Worm (Caenorhabditis elegans): ENCODE measurements around the gene F16B12.6.

The F16B12.6 gene

ce11 chrX:14108245-14108644, 6.1 kb downstream of the F16B12.6 start, which contains the start of gene F16B12.7:
Gene F16B12.7, plus strand, starts transcription at chrX:14108545.
- no peak for TF ChIP-seq ceh-16 (tag; optimal IDR thresholded peaks at IDR 0.05)
- no peak for TF ChIP-seq sma-9 (GFP tag; optimal IDR thresholded peaks at IDR 0.05)
- no peak for TF ChIP-seq sma-9 (tag; optimal IDR thresholded peaks at IDR 0.05)
- TF ChIP-seq F13H6.1 (tag; optimal IDR thresholded peaks at IDR 0.05) = no peak
- no peak for TF ChIP-seq lin-11 (tag; optimal IDR thresholded peaks at IDR 0.05)
- TF ChIP-seq zag-1 (tag; optimal IDR thresholded peaks at IDR 0.05) = no peak
- no peak for TF ChIP-seq mdl-1 (tag; optimal IDR thresholded peaks at IDR 0.05)
- TF ChIP-seq elt-1 (tag; optimal IDR thresholded peaks at IDR 0.05) = no peak
- no peak for TF ChIP-seq Y55F3AM.14 (GFP tag; optimal IDR thresholded peaks at IDR 0.05)
- TF ChIP-seq unc-39 (tag; optimal IDR thresholded peaks at IDR 0.05) = no peak
- no peak for TF ChIP-seq mab-5 (tag; optimal IDR thresholded peaks at IDR 0.05)
- TF ChIP-seq ztf-4 (tag; optimal IDR thresholded peaks at IDR 0.05) = no peak
- TF ChIP-seq ztf-1 (GFP tag; conservative IDR thresholded peaks at IDR 0.05) = no peak
- TF ChIP-seq nhr-129 (tag; optimal IDR thresholded peaks at IDR 0.05) = no peak

- TF ChIP-seq aly-2 (tag; optimal IDR thresholded peaks at IDR 0.05) (no peak), ztf-1 (GFP tag; conservative IDR thresholded peaks at IDR 0.05) (no peak), elt-1 (tag; optimal IDR thresholded peaks at IDR 0.05) (no peak), nhr-12 (tag; optimal IDR thresholded peaks at IDR 0.05) (no peak), nhr-25 (tag; optimal IDR thresholded peaks at IDR 0.05) (no peak)
Measured at ce11 chrX:14113347-14113746, 11.2 kb downstream of the F16B12.6 start, which contains the start of gene nhr-281. Gene nhr-281, minus strand, starts transcription at chrX:14113447.

ce11 chrX:14115480-14116161, 13.5 kb downstream of the F16B12.6 start, which contains the start of gene F28H6.7:
Gene F28H6.7, plus strand, starts transcription at chrX:14116111.
- no peak for TF ChIP-seq blmp-1 (tag; optimal IDR thresholded peaks at IDR 0.05; ENCODE audit: insufficient read depth)
- peak; percentile 50 for TF ChIP-seq sma-3 (GFP tag; optimal IDR thresholded peaks at IDR 0.05)
- TF ChIP-seq mab-5 (tag; optimal IDR thresholded peaks at IDR 0.05) = no peak
- TF ChIP-seq nhr-25 (tag; optimal IDR thresholded peaks at IDR 0.05) = no peak
- TF ChIP-seq unc-39 (tag; optimal IDR thresholded peaks at IDR 0.05) = no peak
- TF ChIP-seq snpc-4 (tag; optimal IDR thresholded peaks at IDR 0.05) = no peak
- TF ChIP-seq dmd-4 (tag; optimal IDR thresholded peaks at IDR 0.05) = no peak
- TF ChIP-seq ama-1 (optimal IDR thresholded peaks at IDR 0.05) = no peak
- no peak for TF ChIP-seq nhr-23 (tag; optimal IDR thresholded peaks at IDR 0.05)
- TF ChIP-seq peb-1 (tag; optimal IDR thresholded peaks at IDR 0.05) = no peak
- no peak for TF ChIP-seq nhr-10 (tag; optimal IDR thresholded peaks at IDR 0.05)
- no peak for TF ChIP-seq unc-62 (GFP tag; optimal IDR thresholded peaks at IDR 0.05)
- TF ChIP-seq sma-9 (GFP tag; optimal IDR thresholded peaks at IDR 0.05) = peak; percentile 61
- TF ChIP-seq sma-9 (tag; optimal IDR thresholded peaks at IDR 0.05) = no peak
- no peak for TF ChIP-seq R02D3.7 (tag; optimal IDR thresholded peaks at IDR 0.05)
- TF ChIP-seq fos-1 (tag; optimal IDR thresholded peaks at IDR 0.05) = peak; percentile 57
- TF ChIP-seq nhr-11 (tag; optimal IDR thresholded peaks at IDR 0.05) = peak; percentile 25
- no peak for TF ChIP-seq ztf-4 (tag; optimal IDR thresholded peaks at IDR 0.05)
- TF ChIP-seq alr-1 (tag; optimal IDR thresholded peaks at IDR 0.05) = no peak
- TF ChIP-seq nhr-129 (tag; optimal IDR thresholded peaks at IDR 0.05) = peak; percentile 54
- TF ChIP-seq nhr-12 (tag; optimal IDR thresholded peaks at IDR 0.05) = no peak
- no peak for TF ChIP-seq aly-2 (tag; optimal IDR thresholded peaks at IDR 0.05)
- TF ChIP-seq unc-55 (GFP tag; optimal IDR thresholded peaks at IDR 0.05) = peak; percentile 20
- peak; percentile 29 for TF ChIP-seq lin-13 (GFP tag; optimal IDR thresholded peaks at IDR 0.05)
- TF ChIP-seq mdl-1 (tag; optimal IDR thresholded peaks at IDR 0.05) = no peak
- TF ChIP-seq skn-1 (tag; optimal IDR thresholded peaks at IDR 0.05) = no peak
- TF ChIP-seq zag-1 (tag; optimal IDR thresholded peaks at IDR 0.05) = no peak
- no peak for TF ChIP-seq ceh-16 (tag; optimal IDR thresholded peaks at IDR 0.05)
- TF ChIP-seq ceh-82 (tag; optimal IDR thresholded peaks at IDR 0.05) = no peak
- no peak for TF ChIP-seq elt-3 (tag; optimal IDR thresholded peaks at IDR 0.05)
- no peak for TF ChIP-seq ZK546.5 (tag; optimal IDR thresholded peaks at IDR 0.05)
- no peak for TF ChIP-seq nhr-6 (tag; optimal IDR thresholded peaks at IDR 0.05)
- no peak for TF ChIP-seq gmeb-1 (tag; optimal IDR thresholded peaks at IDR 0.05)
- peak; percentile 30 for TF ChIP-seq F13H6.1 (tag; optimal IDR thresholded peaks at IDR 0.05)
- TF ChIP-seq nhr-21 (tag; optimal IDR thresholded peaks at IDR 0.05) = peak; percentile 51
- TF ChIP-seq ztf-11 (tag; optimal IDR thresholded peaks at IDR 0.05) = no peak
- TF ChIP-seq mbf-1 (tag; optimal IDR thresholded peaks at IDR 0.05) = no peak
- no peak for TF ChIP-seq C34F6.9 (tag; optimal IDR thresholded peaks at IDR 0.05)
- no peak for TF ChIP-seq nhr-237 (tag; optimal IDR thresholded peaks at IDR 0.05)
- TF ChIP-seq nhr-77 (tag; optimal IDR thresholded peaks at IDR 0.05) = no peak
- peak; percentile 42 for TF ChIP-seq Y55F3AM.14 (GFP tag; optimal IDR thresholded peaks at IDR 0.05)
- TF ChIP-seq sem-4 (tag; optimal IDR thresholded peaks at IDR 0.05) = no peak
- TF ChIP-seq elt-1 (tag; optimal IDR thresholded peaks at IDR 0.05) = no peak
- TF ChIP-seq lsy-2 (tag; optimal IDR thresholded peaks at IDR 0.05) = no peak
- TF ChIP-seq crh-2 (tag; optimal IDR thresholded peaks at IDR 0.05) = peak; percentile 11
- TF ChIP-seq lin-39 (tag; optimal IDR thresholded peaks at IDR 0.05) = no peak

Data from whole organism, L2 larva.